Worm (Caenorhabditis elegans): ENCODE data around the gene Y43H11AL.1.

The Y43H11AL.1 gene

ce11 chrII:221212-221611 is 11.3 kb downstream of the Y43H11AL.1 start (continued):
- peak; percentile 64 for TF ChIP-seq sem-4 (tag; optimal IDR thresholded peaks at IDR 0.05)
- TF ChIP-seq mab-5 (tag; optimal IDR thresholded peaks at IDR 0.05) = peak; percentile 75

DNA sequence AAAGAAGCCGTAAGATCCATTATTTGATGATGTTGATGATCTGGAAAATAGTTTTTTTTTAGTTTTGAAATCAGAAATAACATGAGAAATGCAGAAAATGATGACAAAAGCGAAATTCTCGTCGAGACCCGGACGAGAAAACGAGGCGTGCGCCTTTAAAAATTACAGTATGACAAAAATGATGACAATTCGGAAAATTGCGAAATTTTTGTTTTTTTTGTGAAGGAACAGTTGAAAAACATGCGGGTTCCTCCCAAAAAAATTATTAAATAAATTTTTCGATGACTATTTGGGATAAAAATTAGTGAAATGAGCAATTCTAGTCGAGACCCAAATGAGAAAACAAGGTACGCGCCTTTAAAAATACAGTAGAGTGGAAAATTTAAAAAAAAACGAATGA is 11.9 kb downstream of the Y43H11AL.1 start, which contains the start of gene ubxn-3:
Gene ubxn-3, minus strand, starts transcription at position 66 of the 400 bp plus-strand sequence.
- TF ChIP-seq sma-9 (GFP tag; optimal IDR thresholded peaks at IDR 0.05) = no peak
- no peak for TF ChIP-seq sma-9 (tag; optimal IDR thresholded peaks at IDR 0.05)
- TF ChIP-seq skn-1 (tag; optimal IDR thresholded peaks at IDR 0.05) = no peak
- no peak for TF ChIP-seq ztf-1 (GFP tag; conservative IDR thresholded peaks at IDR 0.05)
- no peak for TF ChIP-seq ztf-11 (tag; optimal IDR thresholded peaks at IDR 0.05)
- TF ChIP-seq nhr-25 (tag; optimal IDR thresholded peaks at IDR 0.05) = no peak
- no peak for TF ChIP-seq sma-3 (GFP tag; optimal IDR thresholded peaks at IDR 0.05)
- TF ChIP-seq nhr-11 (tag; optimal IDR thresholded peaks at IDR 0.05) = no peak
- no peak for TF ChIP-seq ceh-82 (tag; optimal IDR thresholded peaks at IDR 0.05)
- no peak for TF ChIP-seq nhr-12 (tag; optimal IDR thresholded peaks at IDR 0.05)
- TF ChIP-seq unc-55 (GFP tag; optimal IDR thresholded peaks at IDR 0.05) = no peak
- TF ChIP-seq zag-1 (tag; optimal IDR thresholded peaks at IDR 0.05) = no peak
- TF ChIP-seq F13H6.1 (tag; optimal IDR thresholded peaks at IDR 0.05) = no peak

- TF ChIP-seq alr-1 (tag; optimal IDR thresholded peaks at IDR 0.05) = no peak
- TF ChIP-seq Y55F3AM.14 (GFP tag; optimal IDR thresholded peaks at IDR 0.05) = peak; percentile 4
- TF ChIP-seq dmd-4 (tag; optimal IDR thresholded peaks at IDR 0.05) = no peak
- 0 out of 2 replicates have a peak, but pooled peaks have one; percentile 40 for TF ChIP-seq ztf-1 (GFP tag; conservative IDR thresholded peaks at IDR 0.05)
Observed at ce11 chrII:219846-220503, 12.6 kb downstream of the Y43H11AL.1 start.

DNA sequence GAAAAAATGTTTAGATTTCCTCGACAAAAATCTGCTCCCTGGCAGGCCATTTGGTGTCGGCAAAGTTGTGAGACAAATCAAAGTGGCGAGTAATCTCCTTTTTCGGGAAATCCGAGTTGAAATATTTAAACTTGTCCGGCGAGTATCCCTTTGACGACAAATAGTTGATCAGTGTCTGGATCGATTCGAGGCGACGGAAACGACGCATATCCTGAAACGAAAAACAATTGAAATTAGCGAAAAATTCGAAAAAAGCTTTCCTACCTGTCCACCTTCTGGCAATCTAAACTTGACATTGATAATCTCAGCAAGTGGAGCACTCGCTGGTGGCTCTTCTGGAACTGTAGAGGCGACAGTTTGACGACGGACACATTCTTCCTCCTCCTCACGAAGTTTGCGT is 15.2 kb downstream of the Y43H11AL.1 start:
- no peak for TF ChIP-seq mdl-1 (tag; optimal IDR thresholded peaks at IDR 0.05)
- TF ChIP-seq ztf-4 (tag; optimal IDR thresholded peaks at IDR 0.05) = no peak
- TF ChIP-seq lin-13 (GFP tag; optimal IDR thresholded peaks at IDR 0.05) = no peak
- no peak for TF ChIP-seq nhr-12 (tag; optimal IDR thresholded peaks at IDR 0.05)
- no peak for TF ChIP-seq nhr-77 (tag; optimal IDR thresholded peaks at IDR 0.05)
- no peak for TF ChIP-seq sma-3 (GFP tag; optimal IDR thresholded peaks at IDR 0.05)
- TF ChIP-seq nhr-25 (tag; optimal IDR thresholded peaks at IDR 0.05) = no peak
- no peak for TF ChIP-seq unc-39 (tag; optimal IDR thresholded peaks at IDR 0.05)
- TF ChIP-seq ztf-11 (tag; optimal IDR thresholded peaks at IDR 0.05) = no peak
- TF ChIP-seq skn-1 (tag; optimal IDR thresholded peaks at IDR 0.05) = no peak
- no peak for TF ChIP-seq nhr-10 (tag; optimal IDR thresholded peaks at IDR 0.05)
- no peak for TF ChIP-seq fos-1 (tag; optimal IDR thresholded peaks at IDR 0.05)
- TF ChIP-seq elt-3 (tag; optimal IDR thresholded peaks at IDR 0.05) = no peak
- no peak for TF ChIP-seq mab-5 (tag; optimal IDR thresholded peaks at IDR 0.05)
- no peak for TF ChIP-seq gmeb-1 (tag; optimal IDR thresholded peaks at IDR 0.05)
- TF ChIP-seq elt-1 (tag; optimal IDR thresholded peaks at IDR 0.05) = no peak

DNA sequence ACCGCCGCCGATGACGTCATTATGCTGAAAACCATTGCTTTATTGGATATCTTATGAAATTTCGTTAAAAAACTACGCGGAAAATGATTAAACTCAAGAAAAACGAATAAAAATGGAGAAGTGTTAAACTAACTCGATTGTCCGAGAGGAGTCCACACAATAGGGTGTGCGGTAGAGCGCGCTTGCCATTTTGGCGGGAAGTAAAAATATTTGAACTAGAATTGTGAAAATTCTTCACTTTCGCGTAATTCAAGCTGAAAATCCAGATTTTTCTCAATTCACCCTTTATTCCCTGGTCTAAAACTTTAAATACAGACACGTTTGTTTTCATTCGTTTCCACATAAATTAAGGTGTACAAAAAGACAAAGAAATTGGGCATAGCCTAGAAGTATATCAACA is 15.9 kb downstream of the Y43H11AL.1 start, which contains the start of gene F48A11.4:
Gene F48A11.4, minus strand, starts transcription at position 24 of the 400 bp plus-strand sequence.
- TF ChIP-seq gmeb-1 (tag; optimal IDR thresholded peaks at IDR 0.05) = peak; percentile 100
- TF ChIP-seq sem-4 (tag; optimal IDR thresholded peaks at IDR 0.05) = peak; percentile 91
- TF ChIP-seq ceh-16 (tag; optimal IDR thresholded peaks at IDR 0.05) = peak; percentile 83
- no peak for TF ChIP-seq nhr-23 (tag; optimal IDR thresholded peaks at IDR 0.05)
- no peak for TF ChIP-seq elt-1 (tag; optimal IDR thresholded peaks at IDR 0.05)
- peak; percentile 75 for TF ChIP-seq fos-1 (tag; optimal IDR thresholded peaks at IDR 0.05)
- TF ChIP-seq blmp-1 (tag; optimal IDR thresholded peaks at IDR 0.05; ENCODE audit: insufficient read depth) = peak; percentile 69
- TF ChIP-seq sma-9 (GFP tag; optimal IDR thresholded peaks at IDR 0.05) = peak; percentile 92
- TF ChIP-seq sma-9 (tag; optimal IDR thresholded peaks at IDR 0.05) = no peak
- TF ChIP-seq nhr-25 (tag; optimal IDR thresholded peaks at IDR 0.05) = peak; percentile 96
- TF ChIP-seq nhr-6 (tag; optimal IDR thresholded peaks at IDR 0.05) = peak; percentile 93
- peak; percentile 98 for TF ChIP-seq unc-55 (GFP tag; optimal IDR thresholded peaks at IDR 0.05)
- TF ChIP-seq nhr-12 (tag; optimal IDR thresholded peaks at IDR 0.05) = no peak
- peak; percentile 93 for TF ChIP-seq F13H6.1 (tag; optimal IDR thresholded peaks at IDR 0.05)
- peak; percentile 95 for TF ChIP-seq C34F6.9 (tag; optimal IDR thresholded peaks at IDR 0.05)
- peak; percentile 64 for TF ChIP-seq nhr-237 (tag; optimal IDR thresholded peaks at IDR 0.05)
- peak; percentile 61 for TF ChIP-seq zag-1 (tag; optimal IDR thresholded peaks at IDR 0.05)
- no peak for TF ChIP-seq unc-62 (GFP tag; optimal IDR thresholded peaks at IDR 0.05)
- TF ChIP-seq ZK546.5 (tag; optimal IDR thresholded peaks at IDR 0.05) = peak; percentile 34
- peak; percentile 93 for TF ChIP-seq egl-27 (tag; optimal IDR thresholded peaks at IDR 0.05)
- peak; percentile 90 to 95 for TF ChIP-seq lsy-2 (tag; optimal IDR thresholded peaks at IDR 0.05)
- peak; percentile 96 for TF ChIP-seq sma-3 (GFP tag; optimal IDR thresholded peaks at IDR 0.05)
- TF ChIP-seq lin-11 (tag; optimal IDR thresholded peaks at IDR 0.05) = peak; percentile 80
- peak; percentile 11 for TF ChIP-seq mbf-1 (tag; optimal IDR thresholded peaks at IDR 0.05)
- TF ChIP-seq ztf-1 (GFP tag; conservative IDR thresholded peaks at IDR 0.05) = 0 out of 2 replicates have a peak, but pooled peaks have one; percentile 49
- TF ChIP-seq ztf-4 (tag; optimal IDR thresholded peaks at IDR 0.05) = peak; percentile 91
- peak; percentile 57 for TF ChIP-seq nhr-77 (tag; optimal IDR thresholded peaks at IDR 0.05)
- TF ChIP-seq nhr-21 (tag; optimal IDR thresholded peaks at IDR 0.05) = peak; percentile 94
- TF ChIP-seq nhr-11 (tag; optimal IDR thresholded peaks at IDR 0.05) = no peak
- peak; percentile 17 to 27 for TF ChIP-seq mdl-1 (tag; optimal IDR thresholded peaks at IDR 0.05)
- TF ChIP-seq skn-1 (tag; optimal IDR thresholded peaks at IDR 0.05) = peak; percentile 35
- peak; percentile 95 for TF ChIP-seq crh-2 (tag; optimal IDR thresholded peaks at IDR 0.05)
- TF ChIP-seq dmd-4 (tag; optimal IDR thresholded peaks at IDR 0.05) = peak; percentile 39
